Worm (Caenorhabditis elegans) whole organism, L4 larva: ENCODE data around the gene F46B3.8.

ENCODE experiments used
- F49E8.2 ChIP-seq: sonication (generic microtip); optimal IDR thresholded peaks from 2 replicates; lab custom pipeline; 2016; ENCODE audit warnings: missing compliant biosample characterization, mild to moderate bottlenecking, missing genetic modification characterization, borderline replicate concordance
- T20F7.1 ChIP-seq: fragments of 200-800 bp; sonication (Bioruptor generic); optimal IDR thresholded peaks from 2 replicates; lab custom pipeline; 2018; ENCODE audit warnings: mild to moderate bottlenecking, missing genetic modification characterization, missing compliant biosample characterization
- Y105C5A.15 ChIP-seq: fragments of 200-800 bp; sonication (Bioruptor generic); IDR thresholded peaks from 2 replicates; pipeline ENCODE4 v1.3.6; 2022; ENCODE audit warnings: missing genetic modification characterization, missing compliant biosample characterization
- Y48G9A.11 ChIP-seq: fragments of 200-800 bp; sonication (Bioruptor generic); IDR thresholded peaks from 2 replicates; pipeline ENCODE4 v1.3.6; 2022; ENCODE audit warnings: missing genetic modification reagents, missing genetic modification characterization, missing compliant biosample characterization
- ZK546.5 ChIP-seq, 2 experiments: sonication (generic microtip); optimal IDR thresholded peaks; 2 replicates each; lab custom pipeline; 2017; ENCODE audit warnings: missing biosample characterization in 2 of 2, missing genetic modification characterization in 2 of 2
- aly-2 ChIP-seq: sonication (generic microtip); optimal IDR thresholded peaks from 2 replicates; lab custom pipeline; 2018; ENCODE audit warnings: missing biosample characterization, missing genetic modification characterization
- arid-1 ChIP-seq: fragments of 200-800 bp; sonication (Bioruptor generic); conservative IDR thresholded peaks from 2 replicates; pipeline ENCODE4 v1.3.6; 2022; ENCODE audit warnings: missing genetic modification reagents, missing genetic modification characterization, missing compliant biosample characterization
- cey-2 ChIP-seq: sonication (generic microtip); optimal IDR thresholded peaks from 3 replicates; lab custom pipeline; 2017; ENCODE audit warnings: missing genetic modification characterization, mild to moderate bottlenecking, missing compliant biosample characterization, antibody characterized with exemption, borderline replicate concordance; ENCODE audit not compliant: insufficient read depth
- daf-16 ChIP-seq, 3 experiments: sonication (generic microtip); optimal IDR thresholded peaks; 2 replicates each; lab custom pipeline; 2016 to 2017; ENCODE audit warnings: missing genetic modification characterization in 3 of 3, missing genetic modification reagents in 3 of 3, mild to moderate bottlenecking in 2 of 3, missing compliant biosample characterization in 2 of 3, missing biosample characterization in 1 of 3, moderate library complexity in 1 of 3
- dmd-6 ChIP-seq: fragments of 200-800 bp; sonication (Bioruptor generic); IDR thresholded peaks from 2 replicates; pipeline ENCODE4 v1.3.6; 2022; ENCODE audit warnings: missing genetic modification reagents, missing genetic modification characterization, missing compliant biosample characterization
- dmd-9 ChIP-seq: fragments of 200-800 bp; sonication (Bioruptor generic); IDR thresholded peaks from 2 replicates; pipeline ENCODE4 v1.3.6; 2022; ENCODE audit warnings: missing genetic modification reagents, missing genetic modification characterization, missing compliant biosample characterization
- fkh-10 ChIP-seq: fragments of 150-350 bp; optimal IDR thresholded peaks from 2 replicates; lab custom pipeline; 2014; ENCODE audit warnings: missing biosample characterization, missing genetic modification reagents, missing genetic modification characterization
- hlh-11 ChIP-seq: fragments of 200-800 bp; sonication (Bioruptor generic); optimal IDR thresholded peaks from 2 replicates; lab custom pipeline; 2018; ENCODE audit warnings: mild to moderate bottlenecking, missing genetic modification characterization, missing compliant biosample characterization
- hlh-30 ChIP-seq: sonication (generic microtip); optimal IDR thresholded peaks from 2 replicates; lab custom pipeline; 2017; ENCODE audit warnings: antibody characterized with exemption, mild to moderate bottlenecking, missing genetic modification characterization, missing compliant biosample characterization; ENCODE audit not compliant: insufficient read depth
- hmg-1.1 ChIP-seq: fragments of 200-800 bp; sonication (Bioruptor generic); IDR thresholded peaks from 2 replicates; pipeline ENCODE4 v1.3.6; 2022; ENCODE audit warnings: missing genetic modification reagents, missing genetic modification characterization, missing compliant biosample characterization
- lim-7 ChIP-seq: fragments of 200-800 bp; sonication (Bioruptor generic); IDR thresholded peaks from 2 replicates; pipeline ENCODE4 v1.3.6; 2022; ENCODE audit warnings: missing genetic modification characterization, missing compliant biosample characterization
- lin-38 ChIP-seq: fragments of 200-800 bp; sonication (Bioruptor generic); IDR thresholded peaks from 2 replicates; pipeline ENCODE4 v1.3.6; 2022; ENCODE audit warnings: missing genetic modification reagents, missing genetic modification characterization, missing compliant biosample characterization
- lir-3 ChIP-seq: sonication (generic microtip); optimal IDR thresholded peaks from 2 replicates; lab custom pipeline; 2016; ENCODE audit warnings: mild to moderate bottlenecking, missing genetic modification characterization, missing compliant biosample characterization
- mdl-1 ChIP-seq, 2 experiments: fragments of 150-350 bp in 1 of 2; sonication (generic microtip) in 1 of 2; optimal IDR thresholded peaks; 2 replicates each; lab custom pipeline; 2014 to 2017; ENCODE audit warnings: missing biosample characterization in 2 of 2, missing genetic modification characterization in 2 of 2
- mxl-3 ChIP-seq: fragments of 200-800 bp; sonication (Bioruptor generic); optimal IDR thresholded peaks from 2 replicates; lab custom pipeline; 2018; ENCODE audit warnings: mild to moderate bottlenecking, missing genetic modification characterization, missing compliant biosample characterization
- nhr-111 ChIP-seq: fragments of 200-800 bp; sonication (Bioruptor generic); optimal IDR thresholded peaks from 2 replicates; lab custom pipeline; 2018; ENCODE audit warnings: mild to moderate bottlenecking, missing genetic modification characterization, missing compliant biosample characterization
- nhr-28 ChIP-seq: fragments of 150-350 bp; optimal IDR thresholded peaks from 2 replicates; lab custom pipeline; 2014; ENCODE audit warnings: missing biosample characterization, missing genetic modification characterization
- nhr-48 ChIP-seq: sonication (generic microtip); optimal IDR thresholded peaks from 2 replicates; lab custom pipeline; 2016; ENCODE audit warnings: mild to moderate bottlenecking, missing genetic modification characterization, missing compliant biosample characterization
- php-3 ChIP-seq: fragments of 200-800 bp; sonication (Bioruptor generic); IDR thresholded peaks from 2 replicates; pipeline ENCODE4 v1.3.6; 2022; ENCODE audit warnings: missing genetic modification reagents, missing genetic modification characterization, missing compliant biosample characterization
- set-16 ChIP-seq: fragments of 200-800 bp; sonication (Bioruptor generic); IDR thresholded peaks from 2 replicates; pipeline ENCODE4 v1.3.6; 2022; ENCODE audit warnings: missing genetic modification reagents, missing genetic modification characterization, missing compliant biosample characterization
- spr-1 ChIP-seq: sonication (generic microtip); optimal IDR thresholded peaks from 2 replicates; lab custom pipeline; 2016; ENCODE audit warnings: mild to moderate bottlenecking, missing genetic modification characterization, missing compliant biosample characterization
- unc-130 ChIP-seq: sonication (generic microtip); optimal IDR thresholded peaks from 2 replicates; lab custom pipeline; 2016; ENCODE audit warnings: missing genetic modification reagents, missing genetic modification characterization, missing compliant biosample characterization
- unc-62 ChIP-seq, 3 experiments: fragments of 150-350 bp in 1 of 3; sonication (generic microtip); optimal IDR thresholded peaks in 2 of 3; peaks in 1 of 3; 1 replicate in 1 of 3; 2 replicates in 2 of 3; lab custom pipeline; 2014 to 2017; ENCODE audit warnings: missing biosample characterization in 3 of 3, missing genetic modification characterization in 3 of 3, missing genetic modification reagents in 3 of 3, missing genotype in 1 of 3
- zfp-2 ChIP-seq: sonication (generic microtip); optimal IDR thresholded peaks from 2 replicates; lab custom pipeline; 2016; ENCODE audit warnings: mild to moderate bottlenecking, missing genetic modification characterization, missing compliant biosample characterization
- zip-11 ChIP-seq: fragments of 200-800 bp; sonication (Bioruptor generic); IDR thresholded peaks from 2 replicates; pipeline ENCODE4 v1.3.6; 2022; ENCODE audit warnings: missing genetic modification characterization, missing compliant biosample characterization
- ztf-11 ChIP-seq: fragments of 150-350 bp; optimal IDR thresholded peaks from 2 replicates; lab custom pipeline; 2014; ENCODE audit warnings: missing biosample characterization, missing genetic modification characterization

Gene F46B3.8

ce11 chrV:20656626-20657025 lies 33.7 kb upstream of the F46B3.8 start:
- TF ChIP-seq php-3 (GFP tag; lab: Robert Waterston, UW) (no peak), unc-130 (GFP tag; lab: Kevin White, UChicago) (no peak), ZK546.5 (tag; optimal IDR thresholded peaks at IDR 0.05; lab: Kevin White, UChicago) (no peak), dmd-6 (GFP tag; lab: Robert Waterston, UW) (no peak), mdl-1 (tag; optimal IDR thresholded peaks at IDR 0.05; lab: Kevin White, UChicago) (no peak), nhr-48 (tag; lab: Kevin White, UChicago) (no peak), daf-16 (GFP tag; optimal IDR thresholded peaks at IDR 0.05; lab: Kevin White, UChicago) (no peak), daf-16 (tag; optimal IDR thresholded peaks at IDR 0.05; lab: Kevin White, UChicago) (no peak), unc-62 (GFP tag; optimal IDR thresholded peaks at IDR 0.05 in 1 of 2; lab: Kevin White, UChicago) (peak in 1 of 2 experiments; percentile 35), unc-62 (tag; optimal IDR thresholded peaks at IDR 0.05; lab: Kevin White, UChicago) (no peak), spr-1 (tag; lab: Kevin White, UChicago) (no peak)

ce11 chrV:20655174-20655573 lies 32.2 kb upstream of the F46B3.8 start:
- TF ChIP-seq aly-2: no peak
- TF ChIP-seq daf-16 (GFP tag; optimal IDR thresholded peaks at IDR 0.05; lab: Kevin White, UChicago): no peak
- no peak for TF ChIP-seq daf-16 (tag; optimal IDR thresholded peaks at IDR 0.05; lab: Kevin White, UChicago)
- no peak for TF ChIP-seq nhr-28 (tag; lab: Kevin White, UChicago)
- no peak for TF ChIP-seq arid-1 (GFP tag; lab: Robert Waterston, UW)
- TF ChIP-seq dmd-6 (GFP tag; lab: Robert Waterston, UW): no peak
- TF ChIP-seq F49E8.2 (tag; lab: Kevin White, UChicago): no peak
- no peak for TF ChIP-seq nhr-111 (GFP tag; lab: Kevin White, UChicago)
- TF ChIP-seq zfp-2 (tag; lab: Kevin White, UChicago): no peak
- TF ChIP-seq lin-38 (GFP tag; lab: Robert Waterston, UW): no peak
- no peak for TF ChIP-seq lim-7 (GFP tag; lab: Robert Waterston, UW)
- TF ChIP-seq, all 104 proteins: peak for 0

- TF ChIP-seq T20F7.1 (GFP tag; lab: Kevin White, UChicago): no peak
- TF ChIP-seq dmd-9: no peak
- TF ChIP-seq fkh-10 (GFP tag; lab: Kevin White, UChicago): no peak
- TF ChIP-seq Y48G9A.11 (GFP tag; lab: Robert Waterston, UW): no peak
- TF ChIP-seq zip-11 (GFP tag; lab: Robert Waterston, UW): no peak
- TF ChIP-seq unc-62 (GFP tag; optimal IDR thresholded peaks at IDR 0.05 in 1 of 2; lab: Kevin White, UChicago): no peak
- no peak for TF ChIP-seq unc-62 (tag; optimal IDR thresholded peaks at IDR 0.05; lab: Kevin White, UChicago)
- no peak for TF ChIP-seq ztf-11 (tag; lab: Kevin White, UChicago)
Observed at ce11 chrV:20654350-20654749, 31.4 kb upstream of the F46B3.8 start, which contains the start of gene mnr-1. Gene mnr-1, plus strand, starts transcription at chrV:20654650.

- no peak for TF ChIP-seq set-16
- TF ChIP-seq lir-3 (tag; lab: Kevin White, UChicago): no peak
- TF ChIP-seq php-3 (GFP tag; lab: Robert Waterston, UW): no peak
- TF ChIP-seq fkh-10 (GFP tag; lab: Kevin White, UChicago): peak; percentile 14
Observed at ce11 chrV:20651923-20652322, 29.0 kb upstream of the F46B3.8 start.

ce11 chrV:20648868-20649267 lies 25.9 kb upstream of the F46B3.8 start:
- TF ChIP-seq nhr-28 (tag; lab: Kevin White, UChicago): peak; percentile 68
- peak; percentile 32 for TF ChIP-seq cey-2 (tag; lab: Kevin White, UChicago)
- TF ChIP-seq mdl-1 (tag; optimal IDR thresholded peaks at IDR 0.05; lab: Kevin White, UChicago): no peak
- TF ChIP-seq hlh-30 (tag; lab: Kevin White, UChicago): peak; percentile 19
- TF ChIP-seq mxl-3 (GFP tag; lab: Kevin White, UChicago): peak; percentile 7
- TF ChIP-seq hlh-11 (tag; lab: Kevin White, UChicago): peak; percentile 31
- TF ChIP-seq hmg-1.1: peak; percentile 22; the same call in 1 of the 2 replicates
- TF ChIP-seq Y105C5A.15 (GFP tag; lab: Robert Waterston, UW): no peak
